Worm (Caenorhabditis elegans) whole organism, midembryonic: ENCODE data around the gene his-69.

Experiments
- T22C8.4 ChIP-seq: fragments of 200-800 bp; sonication (Bioruptor generic); IDR thresholded peaks from 2 replicates; pipeline ENCODE4 v1.3.6; 2022; ENCODE audit warnings: missing genetic modification characterization, missing compliant biosample characterization
- cog-1 ChIP-seq: sonication (generic microtip); optimal IDR thresholded peaks from 2 replicates; lab custom pipeline; 2016; ENCODE audit warnings: missing genetic modification characterization, missing compliant biosample characterization
- flt-1 ChIP-seq: fragments of 200-800 bp; sonication (Bioruptor generic); IDR thresholded peaks from 2 replicates; pipeline ENCODE4 v1.3.6; 2022; ENCODE audit warnings: missing genetic modification characterization, missing compliant biosample characterization
- klf-2 ChIP-seq: fragments of 200-800 bp; sonication (Bioruptor generic); conservative IDR thresholded peaks from 2 replicates; pipeline ENCODE4 v1.3.6; 2022; ENCODE audit warnings: missing genetic modification reagents, missing genetic modification characterization, missing compliant biosample characterization
- med-1 ChIP-seq: sonication (generic microtip); optimal IDR thresholded peaks from 2 replicates; lab custom pipeline; 2017; ENCODE audit warnings: missing genetic modification characterization, mild to moderate bottlenecking, missing compliant biosample characterization, antibody characterized with exemption, missing genetic modification reagents; ENCODE audit not compliant: insufficient read depth
- ref-1 ChIP-seq: fragments of 200-800 bp; sonication (Bioruptor generic); conservative IDR thresholded peaks from 2 replicates; pipeline ENCODE4 v1.3.6; 2022; ENCODE audit warnings: missing genetic modification reagents, missing genetic modification characterization, missing compliant biosample characterization
- tab-1 ChIP-seq: fragments of 200-800 bp; sonication (Bioruptor generic); IDR thresholded peaks from 2 replicates; pipeline ENCODE4 v1.3.6; 2022; ENCODE audit warnings: missing genetic modification characterization, missing compliant biosample characterization
- ztf-23 ChIP-seq: fragments of 200-800 bp; sonication (Bioruptor generic); IDR thresholded peaks from 2 replicates; pipeline ENCODE4 v1.3.6; 2022; ENCODE audit warnings: missing genetic modification reagents, missing genetic modification characterization, missing compliant biosample characterization

ce11 chrIII:4049150-4049549 is 9.4 kb downstream of the his-69 start:
- TF ChIP-seq flt-1 (GFP tag; lab: Robert Waterston, UW) = no peak
- TF ChIP-seq ref-1 (GFP tag; lab: Robert Waterston, UW) = no peak
- TF ChIP-seq med-1 = no peak
- TF ChIP-seq T22C8.4 (GFP tag; lab: Robert Waterston, UW) = no peak
- no peak for TF ChIP-seq klf-2 (GFP tag; lab: Robert Waterston, UW)
- TF ChIP-seq tab-1 = no peak
- TF ChIP-seq ztf-23 = no peak
- TF ChIP-seq cog-1 (tag; lab: Kevin White, UChicago) = no peak
